Worm (Caenorhabditis elegans) whole organism, L2 larva: ENCODE measurements around the gene dlst-1.

Experiments used
- F13H6.1 ChIP-seq: sonication (generic microtip); optimal IDR thresholded peaks from 2 replicates; lab custom pipeline; 2016; ENCODE audit warnings: missing genetic modification characterization, missing compliant biosample characterization
- R02D3.7 ChIP-seq: fragments of 150-350 bp; optimal IDR thresholded peaks from 2 replicates; lab custom pipeline; 2014; ENCODE audit warnings: missing biosample characterization, missing genetic modification characterization
- aly-2 ChIP-seq: fragments of 150-350 bp; optimal IDR thresholded peaks from 2 replicates; lab custom pipeline; 2014; ENCODE audit warnings: missing biosample characterization, missing genetic modification characterization
- blmp-1 ChIP-seq: sonication (generic microtip); optimal IDR thresholded peaks from 2 replicates; lab custom pipeline; 2017; ENCODE audit warnings: missing genetic modification characterization, mild to moderate bottlenecking, missing compliant biosample characterization, antibody characterized with exemption, moderate library complexity; ENCODE audit not compliant: insufficient read depth
- ceh-16 ChIP-seq: fragments of 150-350 bp; optimal IDR thresholded peaks from 2 replicates; lab custom pipeline; 2014; ENCODE audit warnings: missing biosample characterization, missing genetic modification characterization
- dmd-4 ChIP-seq: sonication (generic microtip); optimal IDR thresholded peaks from 2 replicates; lab custom pipeline; 2017; ENCODE audit warnings: missing biosample characterization, missing genetic modification characterization
- egl-27 ChIP-seq: sonication (generic microtip); optimal IDR thresholded peaks from 3 replicates; lab custom pipeline; 2017; ENCODE audit warnings: missing biosample characterization, missing genetic modification reagents, missing genetic modification characterization
- fos-1 ChIP-seq: fragments of 150-350 bp; optimal IDR thresholded peaks from 2 replicates; lab custom pipeline; 2014; ENCODE audit warnings: missing biosample characterization, missing genetic modification characterization
- gmeb-1 ChIP-seq: fragments of 150-350 bp; optimal IDR thresholded peaks from 2 replicates; lab custom pipeline; 2014; ENCODE audit warnings: missing biosample characterization, missing genetic modification characterization
- lin-11 ChIP-seq: fragments of 150-350 bp; sonication (generic microtip); optimal IDR thresholded peaks from 2 replicates; lab custom pipeline; 2014; ENCODE audit warnings: missing biosample characterization, missing genetic modification characterization, inconsistent platforms, mixed read lengths
- lin-13 ChIP-seq: fragments of 150-350 bp; optimal IDR thresholded peaks from 2 replicates; lab custom pipeline; 2014; ENCODE audit warnings: missing biosample characterization, missing genetic modification reagents, missing genetic modification characterization
- lin-39 ChIP-seq: fragments of 150-350 bp; optimal IDR thresholded peaks from 2 replicates; lab custom pipeline; 2014; ENCODE audit warnings: missing biosample characterization, missing genetic modification reagents, missing genetic modification characterization
- mab-5 ChIP-seq: fragments of 150-350 bp; optimal IDR thresholded peaks from 2 replicates; lab custom pipeline; 2014; ENCODE audit warnings: missing biosample characterization, missing genetic modification characterization
- mdl-1 ChIP-seq, 2 experiments: fragments of 150-350 bp in 1 of 2; sonication (generic microtip) in 1 of 2; optimal IDR thresholded peaks; 2 replicates each; lab custom pipeline; 2017; ENCODE audit warnings: missing biosample characterization in 2 of 2, missing genetic modification characterization in 2 of 2
- nhr-11 ChIP-seq: fragments of 150-350 bp; optimal IDR thresholded peaks from 2 replicates; lab custom pipeline; 2014; ENCODE audit warnings: missing biosample characterization, missing genetic modification characterization
- nhr-129 ChIP-seq: fragments of 150-350 bp; optimal IDR thresholded peaks from 2 replicates; lab custom pipeline; 2014; ENCODE audit warnings: missing biosample characterization, missing genetic modification characterization
- nhr-21 ChIP-seq: fragments of 150-350 bp; optimal IDR thresholded peaks from 2 replicates; lab custom pipeline; 2014; ENCODE audit warnings: missing biosample characterization, missing genetic modification characterization
- nhr-23 ChIP-seq: fragments of 150-350 bp; optimal IDR thresholded peaks from 2 replicates; lab custom pipeline; 2014; ENCODE audit warnings: missing biosample characterization, missing genetic modification reagents, missing genetic modification characterization
- nhr-237 ChIP-seq: fragments of 150-350 bp; optimal IDR thresholded peaks from 2 replicates; lab custom pipeline; 2014; ENCODE audit warnings: missing biosample characterization, missing genetic modification characterization
- nhr-25 ChIP-seq: fragments of 150-350 bp; sonication (generic microtip); optimal IDR thresholded peaks from 3 replicates; lab custom pipeline; 2014; ENCODE audit warnings: missing biosample characterization, missing genetic modification characterization
- nhr-77 ChIP-seq: fragments of 150-350 bp; optimal IDR thresholded peaks from 2 replicates; lab custom pipeline; 2014; ENCODE audit warnings: missing biosample characterization, missing genetic modification characterization
- skn-1 ChIP-seq: sonication (generic microtip); optimal IDR thresholded peaks from 2 replicates; lab custom pipeline; 2017; ENCODE audit warnings: missing biosample characterization, missing genetic modification characterization
- sma-3 ChIP-seq: sonication (generic microtip); optimal IDR thresholded peaks from 2 replicates; lab custom pipeline; 2016; ENCODE audit warnings: missing genetic modification reagents, missing genetic modification characterization, missing compliant biosample characterization
- sma-9 ChIP-seq, 2 experiments: fragments of 150-350 bp in 1 of 2; sonication (generic microtip) in 1 of 2; optimal IDR thresholded peaks; 2 replicates each; lab custom pipeline; 2014 to 2016; ENCODE audit warnings: missing genetic modification characterization in 2 of 2, mild to moderate bottlenecking in 1 of 2, missing biosample characterization in 1 of 2, missing compliant biosample characterization in 1 of 2, missing genetic modification reagents in 1 of 2, moderate library complexity in 1 of 2
- snpc-4 ChIP-seq: fragments of 150-350 bp; optimal IDR thresholded peaks from 2 replicates; lab custom pipeline; 2014; ENCODE audit warnings: missing biosample characterization, missing genetic modification characterization
- unc-55 ChIP-seq: fragments of 150-350 bp; sonication (generic microtip); optimal IDR thresholded peaks from 3 replicates; lab custom pipeline; 2014; ENCODE audit warnings: missing biosample characterization, missing genetic modification reagents, missing genetic modification characterization
- unc-62 ChIP-seq: fragments of 150-350 bp; optimal IDR thresholded peaks from 2 replicates; lab custom pipeline; 2014; ENCODE audit warnings: missing biosample characterization, missing genetic modification reagents, missing genetic modification characterization
- zag-1 ChIP-seq: fragments of 150-350 bp; optimal IDR thresholded peaks from 2 replicates; lab custom pipeline; 2014; ENCODE audit warnings: missing biosample characterization, missing genetic modification characterization
- ztf-11 ChIP-seq: sonication (generic microtip); optimal IDR thresholded peaks from 2 replicates; lab custom pipeline; 2017; ENCODE audit warnings: missing biosample characterization, missing genetic modification characterization
- ztf-4 ChIP-seq: fragments of 150-350 bp; optimal IDR thresholded peaks from 2 replicates; lab custom pipeline; 2014; ENCODE audit warnings: missing biosample characterization, missing genetic modification characterization

dlst-1 gene

ce11 chrV:6744774-6745173, 35.9 kb upstream of the dlst-1 start, which contains the start of gene T25F10.3:
T25F10.3 (plus strand) TSS chrV:6745081.
- TF ChIP-seq snpc-4 (tag; lab: Kevin White, UChicago) (no peak), blmp-1 (peak; percentile 88)

DNA sequence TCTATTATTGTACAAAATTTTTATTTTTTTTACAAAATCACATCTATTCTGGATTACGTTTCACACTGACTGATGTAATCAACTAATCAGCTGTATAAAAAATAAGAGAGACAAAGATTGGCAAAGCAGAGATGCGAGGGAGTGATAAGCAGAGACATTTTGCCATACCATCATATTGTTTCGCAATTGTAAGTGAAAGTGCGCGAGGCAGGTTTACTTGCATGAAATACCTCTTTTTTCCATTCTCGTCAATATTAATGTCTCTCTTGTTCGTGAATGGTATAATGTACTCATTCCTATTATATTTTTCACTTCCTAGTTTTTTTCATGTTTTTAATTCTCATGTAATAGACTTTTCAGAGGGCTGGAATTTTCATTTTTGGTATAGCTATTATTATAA, 28.0 kb upstream of the dlst-1 start:
- TF ChIP-seq nhr-25 (tag; lab: Kevin White, UChicago) (peak; percentile 56), mdl-1 (tag; optimal IDR thresholded peaks at IDR 0.05; lab: Kevin White, UChicago) (no peak), blmp-1 (peak; percentile 94)

DNA sequence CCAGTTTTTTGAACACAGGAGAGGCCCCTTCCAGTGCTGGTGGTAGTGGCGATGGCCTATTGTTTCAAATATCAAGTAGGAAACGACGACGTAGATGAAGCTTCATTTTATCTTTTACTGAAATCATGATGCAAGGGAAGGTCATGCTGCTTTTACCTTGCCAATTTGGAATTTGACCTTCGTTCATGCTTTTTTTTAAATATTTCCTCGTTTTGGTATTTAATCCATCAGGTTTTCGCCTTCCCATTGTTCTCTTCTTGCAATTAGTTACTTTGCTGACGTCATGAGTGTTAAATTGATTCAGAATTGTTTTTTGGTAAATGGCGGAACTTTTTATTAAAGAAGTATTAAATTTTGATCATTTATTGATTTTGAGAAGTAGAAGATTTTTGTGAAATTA, 27.2 kb upstream of the dlst-1 start:
- TF ChIP-seq zag-1 (no peak), sma-9 (GFP tag; optimal IDR thresholded peaks at IDR 0.05; lab: Kevin White, UChicago) (no peak), sma-9 (tag; optimal IDR thresholded peaks at IDR 0.05; lab: Kevin White, UChicago) (no peak), mdl-1 (tag; optimal IDR thresholded peaks at IDR 0.05; lab: Kevin White, UChicago) (no peak), nhr-25 (tag; lab: Kevin White, UChicago) (peak; percentile 51), mab-5 (no peak), gmeb-1 (no peak), ceh-16 (no peak), F13H6.1 (tag; lab: Kevin White, UChicago) (no peak)

ce11 chrV:6732995-6733394, 24.1 kb upstream of the dlst-1 start, which contains the start of gene grl-8:
grl-8 (minus strand) TSS chrV:6733095.
- TF ChIP-seq snpc-4 (tag; lab: Kevin White, UChicago) (no peak), ztf-11 (no peak), lin-11 (tag; lab: Kevin White, UChicago) (no peak), unc-55 (GFP tag; lab: Kevin White, UChicago) (no peak), skn-1 (tag; lab: Kevin White, UChicago) (no peak), lin-39 (tag; lab: Kevin White, UChicago) (no peak), nhr-23 (tag; lab: Kevin White, UChicago) (no peak)
- TF ChIP-seq, all 48 proteins: peak for 0

- no peak for TF ChIP-seq nhr-77 (tag; lab: Kevin White, UChicago)
These were observed 22.7 kb upstream of the dlst-1 start, which contains the start of gene grl-9 for ce11 chrV:6731594-6731993. grl-9 (minus strand) TSS chrV:6731694.

DNA sequence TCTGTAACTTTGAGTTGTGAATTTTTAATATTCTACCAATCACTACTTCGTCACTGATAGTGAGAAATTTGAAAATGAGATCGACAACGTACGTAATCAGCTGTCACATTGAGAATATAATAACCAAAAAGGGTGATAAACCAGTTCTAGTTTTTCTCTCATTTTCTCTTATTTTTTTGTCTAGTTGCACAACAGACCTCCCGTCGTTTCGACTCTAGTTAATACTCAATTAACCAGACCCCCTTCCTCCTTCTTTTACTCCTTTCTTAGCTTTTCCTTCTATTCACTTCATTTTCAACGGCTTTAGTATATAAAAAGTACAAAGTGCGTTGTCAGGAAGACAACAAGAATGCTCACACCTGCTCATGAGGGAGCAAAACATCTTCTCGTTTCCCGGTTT, 18.3 kb upstream of the dlst-1 start, which contains the start of gene ZC487.1:
TSS of gene ZC487.1 (plus strand) at position 301 of the 400 bp plus-strand sequence.
- TF ChIP-seq nhr-237 (tag; lab: Kevin White, UChicago) (no peak), nhr-21 (tag; lab: Kevin White, UChicago) (no peak), lin-13 (GFP tag; lab: Kevin White, UChicago) (no peak), zag-1 (no peak), lin-39 (tag; lab: Kevin White, UChicago) (no peak), ceh-16 (no peak)
- TF ChIP-seq, all 48 proteins: peak for 0

ce11 chrV:6726279-6726678, 17.4 kb upstream of the dlst-1 start:
- TF ChIP-seq nhr-237 (tag; lab: Kevin White, UChicago), result no peak
- peak; percentile 11 for TF ChIP-seq mab-5
- TF ChIP-seq ztf-11, result no peak
- no peak for TF ChIP-seq fos-1 (tag; lab: Kevin White, UChicago)
- TF ChIP-seq unc-62, result no peak
- no peak for TF ChIP-seq nhr-11 (tag; lab: Kevin White, UChicago)
- TF ChIP-seq aly-2 (tag; lab: Kevin White, UChicago), result no peak
- peak; percentile 1 for TF ChIP-seq sma-9 (GFP tag; optimal IDR thresholded peaks at IDR 0.05; lab: Kevin White, UChicago)
- no peak for TF ChIP-seq sma-9 (tag; optimal IDR thresholded peaks at IDR 0.05; lab: Kevin White, UChicago)
- TF ChIP-seq lin-13 (GFP tag; lab: Kevin White, UChicago), result no peak
- TF ChIP-seq nhr-129 (tag; lab: Kevin White, UChicago), result no peak
- TF ChIP-seq R02D3.7 (tag; lab: Kevin White, UChicago), result no peak
- no peak for TF ChIP-seq snpc-4 (tag; lab: Kevin White, UChicago)
- TF ChIP-seq dmd-4 (tag; lab: Kevin White, UChicago), result no peak
- TF ChIP-seq egl-27 (tag; lab: Kevin White, UChicago), result no peak
- TF ChIP-seq lin-11 (tag; lab: Kevin White, UChicago), result no peak
- no peak for TF ChIP-seq nhr-21 (tag; lab: Kevin White, UChicago)
- no peak for TF ChIP-seq ztf-4
- TF ChIP-seq sma-3, result no peak
